Worm (Caenorhabditis elegans) whole organism, late embryonic: ENCODE data around the gene rnp-4.

Experiments used
- C38D4.7 ChIP-seq: fragments of 200-800 bp; sonication (Bioruptor generic); optimal IDR thresholded peaks from 2 replicates; lab custom pipeline; 2018; ENCODE audit warnings: mild to moderate bottlenecking, missing genetic modification characterization, moderate library complexity, missing compliant biosample characterization
- F13H6.1 ChIP-seq: sonication (generic microtip); optimal IDR thresholded peaks from 2 replicates; lab custom pipeline; 2016; ENCODE audit warnings: missing genetic modification characterization, missing compliant biosample characterization
- ahr-1 ChIP-seq: sonication (generic microtip); optimal IDR thresholded peaks from 2 replicates; lab custom pipeline; 2016; ENCODE audit warnings: missing genetic modification characterization, missing compliant biosample characterization
- ceh-14 ChIP-seq: sonication (generic microtip); optimal IDR thresholded peaks from 2 replicates; lab custom pipeline; 2016; ENCODE audit warnings: missing genotype, missing genetic modification characterization, missing compliant biosample characterization
- ceh-18 ChIP-seq: sonication (generic microtip); optimal IDR thresholded peaks from 2 replicates; lab custom pipeline; 2016; ENCODE audit warnings: missing genetic modification characterization, missing compliant biosample characterization
- ceh-19 ChIP-seq: fragments of 200-800 bp; sonication (Bioruptor generic); optimal IDR thresholded peaks from 2 replicates; lab custom pipeline; 2018; ENCODE audit warnings: mild to moderate bottlenecking, missing genetic modification characterization, missing compliant biosample characterization
- ceh-2 ChIP-seq: sonication (generic microtip); optimal IDR thresholded peaks from 2 replicates; lab custom pipeline; 2016; ENCODE audit warnings: missing genotype, missing genetic modification characterization, missing compliant biosample characterization
- ceh-22 ChIP-seq: sonication (generic microtip); optimal IDR thresholded peaks from 2 replicates; lab custom pipeline; 2017; ENCODE audit warnings: missing biosample characterization, missing genetic modification characterization
- ceh-31 ChIP-seq: sonication (generic microtip); optimal IDR thresholded peaks from 2 replicates; lab custom pipeline; 2016; ENCODE audit warnings: missing genetic modification characterization, missing compliant biosample characterization
- ceh-34 ChIP-seq: sonication (generic microtip); optimal IDR thresholded peaks from 2 replicates; lab custom pipeline; 2016; ENCODE audit warnings: mild to moderate bottlenecking, missing genetic modification characterization, missing compliant biosample characterization
- ceh-9 ChIP-seq: sonication (generic microtip); optimal IDR thresholded peaks from 2 replicates; lab custom pipeline; 2016; ENCODE audit warnings: mild to moderate bottlenecking, missing genetic modification characterization, inconsistent platforms, missing compliant biosample characterization
- ets-4 ChIP-seq: sonication (generic microtip); optimal IDR thresholded peaks from 2 replicates; lab custom pipeline; 2016; ENCODE audit warnings: missing genetic modification characterization, missing compliant biosample characterization
- eyg-1 ChIP-seq: sonication (generic microtip); optimal IDR thresholded peaks from 2 replicates; lab custom pipeline; 2016; ENCODE audit warnings: missing genotype, missing genetic modification characterization, missing compliant biosample characterization
- fax-1 ChIP-seq: sonication (generic microtip); optimal IDR thresholded peaks from 2 replicates; lab custom pipeline; 2016; ENCODE audit warnings: missing genotype, missing genetic modification characterization, missing compliant biosample characterization
- hlh-30 ChIP-seq: sonication (generic microtip); optimal IDR thresholded peaks from 2 replicates; lab custom pipeline; 2017; ENCODE audit warnings: antibody characterized with exemption, missing genetic modification characterization, missing compliant biosample characterization; ENCODE audit not compliant: insufficient read depth
- hlh-8 ChIP-seq: sonication (generic microtip); optimal IDR thresholded peaks from 2 replicates; lab custom pipeline; 2016; ENCODE audit warnings: missing genotype, missing genetic modification characterization, missing compliant biosample characterization
- nfya-1 ChIP-seq: sonication (generic microtip); optimal IDR thresholded peaks from 2 replicates; lab custom pipeline; 2017; ENCODE audit warnings: missing genetic modification characterization, mild to moderate bottlenecking, missing compliant biosample characterization, antibody characterized with exemption, moderate library complexity
- nhr-11 ChIP-seq: fragments of 150-350 bp; optimal IDR thresholded peaks from 2 replicates; lab custom pipeline; 2014; ENCODE audit warnings: missing biosample characterization, missing genetic modification characterization
- odd-2 ChIP-seq: sonication (generic microtip); optimal IDR thresholded peaks from 2 replicates; lab custom pipeline; 2017; ENCODE audit warnings: antibody characterized with exemption, mild to moderate bottlenecking, missing genetic modification characterization, missing compliant biosample characterization
- pqm-1 ChIP-seq: sonication (generic microtip); optimal IDR thresholded peaks from 2 replicates; lab custom pipeline; 2016; ENCODE audit warnings: missing genetic modification characterization, missing compliant biosample characterization
- ref-2 ChIP-seq: sonication (generic microtip); optimal IDR thresholded peaks from 2 replicates; lab custom pipeline; 2016; ENCODE audit warnings: missing genetic modification characterization, missing compliant biosample characterization
- unc-86 ChIP-seq: sonication (generic microtip); optimal IDR thresholded peaks from 2 replicates; lab custom pipeline; 2016; ENCODE audit warnings: missing genetic modification characterization, missing compliant biosample characterization

The rnp-4 gene

ce11 chrIII:4452749-4453148 lies 46.7 kb downstream of the rnp-4 start:
- TF ChIP-seq ceh-31 (tag; lab: Kevin White, UChicago) (peak; percentile 66), fax-1 (tag; lab: Kevin White, UChicago) (no peak)

- TF ChIP-seq nfya-1 (tag; lab: Kevin White, UChicago) (peak; percentile 91), ceh-18 (tag; lab: Kevin White, UChicago) (no peak), C38D4.7 (GFP tag; lab: Kevin White, UChicago) (no peak), ceh-9 (tag; lab: Kevin White, UChicago) (no peak), nhr-11 (no peak)
Measured at ce11 chrIII:4453301-4453700, 47.2 kb downstream of the rnp-4 start.

ce11 chrIII:4453768-4454167 lies 47.7 kb downstream of the rnp-4 start:
- TF ChIP-seq ceh-19 (GFP tag; lab: Kevin White, UChicago): no peak
- TF ChIP-seq eyg-1 (tag; lab: Kevin White, UChicago): no peak
- no peak for TF ChIP-seq ceh-22 (tag; lab: Kevin White, UChicago)
- no peak for TF ChIP-seq ceh-2
- no peak for TF ChIP-seq ceh-18 (tag; lab: Kevin White, UChicago)
- no peak for TF ChIP-seq ceh-34 (tag; lab: Kevin White, UChicago)
- TF ChIP-seq ceh-14 (tag; lab: Kevin White, UChicago): no peak
- TF ChIP-seq pqm-1: no peak
- no peak for TF ChIP-seq hlh-30 (tag; lab: Kevin White, UChicago)
- TF ChIP-seq nhr-11: no peak
- no peak for TF ChIP-seq odd-2
- TF ChIP-seq ets-4 (tag; lab: Kevin White, UChicago): no peak
- no peak for TF ChIP-seq unc-86
- TF ChIP-seq ahr-1 (tag; lab: Kevin White, UChicago): no peak

ce11 chrIII:4454919-4455318 lies 48.8 kb downstream of the rnp-4 start:
- TF ChIP-seq ceh-2 (no peak), ref-2 (peak; percentile 50)
- TF ChIP-seq, all 69 proteins: peak for 1

- TF ChIP-seq nfya-1 (tag; lab: Kevin White, UChicago): peak; percentile 16
- TF ChIP-seq hlh-8 (tag; lab: Kevin White, UChicago): no peak
- peak; percentile 20 for TF ChIP-seq ref-2
- TF ChIP-seq F13H6.1: peak; percentile 14
- TF ChIP-seq, all 69 proteins: peak for 3
Measured at ce11 chrIII:4456579-4456978, 50.5 kb downstream of the rnp-4 start.
